Fruit fly (Drosophila melanogaster): ENCODE measurements around the gene Srp54k.

The Srp54k gene

DNA sequence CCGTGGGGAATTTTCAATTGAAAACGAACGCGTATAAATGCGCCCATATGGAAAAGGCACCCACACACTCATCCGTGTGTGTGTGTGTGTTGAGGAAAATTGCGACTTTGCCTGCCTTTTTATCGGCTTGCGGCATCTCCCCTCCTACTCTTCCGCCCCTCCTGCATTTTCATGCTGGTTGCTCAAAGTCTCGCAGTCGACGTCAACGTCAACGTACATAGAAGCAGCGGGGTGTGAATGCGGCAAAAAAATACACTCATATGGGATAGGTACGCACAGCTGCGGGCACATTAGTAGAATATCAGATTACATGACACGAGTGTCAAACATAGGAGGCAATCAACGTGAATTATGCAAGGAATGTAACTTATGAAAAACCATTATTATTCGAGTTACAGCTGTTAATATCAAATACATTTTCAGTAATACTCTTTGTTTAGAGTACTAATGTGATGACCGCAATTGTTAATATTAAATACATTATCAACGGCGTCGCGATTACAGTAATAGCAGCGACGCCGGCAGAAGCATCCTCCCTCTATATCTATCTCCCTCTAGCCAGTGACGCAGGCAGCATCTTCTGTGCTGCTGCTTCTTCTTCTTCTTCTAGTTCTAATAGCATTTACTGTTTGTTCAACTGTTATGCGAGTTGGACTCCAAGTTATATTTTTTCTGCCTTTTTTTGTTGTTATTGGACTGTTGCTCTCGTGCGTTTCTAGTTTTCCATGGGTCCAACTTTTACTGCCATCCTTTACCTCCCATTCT is 34.5 kb downstream of the Srp54k start (continued):
- TF ChIP-seq ro (GFP tag; IDR thresholded peaks at IDR 0.05) (peak; percentile 61; the same call in 1 of the 2 replicates), z (GFP tag; IDR thresholded peaks at IDR 0.05) (peak; percentile 72; the same call in 2 of the 3 replicates), sug (tag; optimal IDR thresholded peaks at IDR 0.05) (peak; percentile 30), ind (GFP tag; optimal IDR thresholded peaks at IDR 0.05) (peak; percentile 88), CG6254 (GFP tag; optimal IDR thresholded peaks at IDR 0.05) (peak; percentile 90), CG3163 (GFP tag; optimal IDR thresholded peaks at IDR 0.05) (peak; percentile 59), pho (GFP tag; optimal IDR thresholded peaks at IDR 0.05) (peak; percentile 73), Oaz (GFP tag; IDR thresholded peaks at IDR 0.05) (peak; percentile 76), CHES-1-like (GFP tag; optimal IDR thresholded peaks at IDR 0.05) (peak; percentile 78), CG4360 (GFP tag; IDR thresholded peaks at IDR 0.05) (peak; percentile 70), gsb-n (tag; optimal IDR thresholded peaks at IDR 0.05) (peak; percentile 93), h (optimal IDR thresholded peaks at IDR 0.05) (no peak), D19B (GFP tag; optimal IDR thresholded peaks at IDR 0.05) (peak; percentile 61), CG14014 (GFP tag; IDR thresholded peaks at IDR 0.05) (peak; percentile 82), jumu (GFP tag; optimal IDR thresholded peaks at IDR 0.05) (peak; percentile 89), CG4820 (GFP tag; optimal IDR thresholded peaks at IDR 0.05) (peak; percentile 90), exex (tag; optimal IDR thresholded peaks at IDR 0.05) (peak; percentile 64), CG32772 (GFP tag; IDR thresholded peaks at IDR 0.05) (peak; percentile 88), sna (GFP tag; IDR thresholded peaks at IDR 0.05; ENCODE audit: partially characterized antibody) (no peak), fd96Cb (tag; optimal IDR thresholded peaks at IDR 0.05) (peak; percentile 93), CG10654 (GFP tag; optimal IDR thresholded peaks at IDR 0.05) (peak; percentile 86), CTCF (GFP tag; optimal IDR thresholded peaks at IDR 0.05) (peak; percentile 61), Neu2 (GFP tag; optimal IDR thresholded peaks at IDR 0.05; ENCODE audit: borderline replicate concordance) (no peak), CG32767 (GFP tag; IDR thresholded peaks at IDR 0.05) (peak; percentile 84), CG7839 (tag; optimal IDR thresholded peaks at IDR 0.05) (peak; percentile 94), CG15073 (GFP tag; optimal IDR thresholded peaks at IDR 0.05) (peak; percentile 45), vfl (GFP tag; optimal IDR thresholded peaks at IDR 0.05) (peak; percentile 43), Dp (GFP tag; optimal IDR thresholded peaks at IDR 0.05) (no peak), her (GFP tag; optimal IDR thresholded peaks at IDR 0.05) (peak; percentile 78), onecut (GFP tag; IDR thresholded peaks at IDR 0.05) (peak; percentile 87), CG34422 (GFP tag; IDR thresholded peaks at IDR 0.05) (peak; percentile 90), bab2 (GFP tag; optimal IDR thresholded peaks at IDR 0.05) (peak; percentile 94), HLH4C (GFP tag; IDR thresholded peaks at IDR 0.05; ENCODE audit: partially characterized antibody) (no peak), esg (GFP tag; conservative IDR thresholded peaks at IDR 0.05) (peak; percentile 85), CG12744 (GFP tag; optimal IDR thresholded peaks at IDR 0.05) (peak; percentile 66), Taf1 (GFP tag; IDR thresholded peaks at IDR 0.05) (peak; percentile 54; the same call in 1 of the 2 replicates), unc-4 (GFP tag; IDR thresholded peaks at IDR 0.05; ENCODE audit: partially characterized antibody) (no peak), emc (GFP tag; optimal IDR thresholded peaks at IDR 0.05) (peak; percentile 75), Meics (GFP tag; optimal IDR thresholded peaks at IDR 0.05) (peak; percentile 87), Hey (tag; optimal IDR thresholded peaks at IDR 0.05) (peak; percentile 50), CG4404 (GFP tag; IDR thresholded peaks at IDR 0.05) (peak; percentile 77), CG3065 (GFP tag; optimal IDR thresholded peaks at IDR 0.05) (peak; percentile 79), ttk (GFP tag; IDR thresholded peaks at IDR 0.05) (peak; percentile 91), Adf1 (GFP tag; IDR thresholded peaks at IDR 0.05) (peak; percentile 94), Gug (GFP tag; IDR thresholded peaks at IDR 0.05) (peak; percentile 86), Ets65A (GFP tag) (peak; percentile 98), CG12769 (tag; optimal IDR thresholded peaks at IDR 0.05) (peak; percentile 96), pb (GFP tag; optimal IDR thresholded peaks at IDR 0.05) (peak; percentile 84), Antp (GFP tag; optimal IDR thresholded peaks at IDR 0.05) (peak; percentile 91), prd (optimal IDR thresholded peaks at IDR 0.05) (no peak), prd (GFP tag; IDR thresholded peaks at IDR 0.05) (peak; percentile 92), CG7357 (GFP tag; IDR thresholded peaks at IDR 0.05) (peak; percentile 77)

All from whole organism, embryonic.